Worm (Caenorhabditis elegans) whole organism, mixed stage, embryonic: ENCODE data around the gene srw-10.

Source experiments
- bed-3 ChIP-seq: fragments of 200-800 bp; sonication (Bioruptor generic); optimal IDR thresholded peaks from 3 replicates; lab custom pipeline; 2018; ENCODE audit warnings: mild to moderate bottlenecking, missing genetic modification characterization, moderate library complexity, missing compliant biosample characterization
- ceh-43 ChIP-seq: fragments of 200-800 bp; sonication (Bioruptor generic); optimal IDR thresholded peaks from 2 replicates; lab custom pipeline; 2018; ENCODE audit warnings: mild to moderate bottlenecking, missing genetic modification characterization, moderate library complexity, missing compliant biosample characterization
- ces-1 ChIP-seq: fragments of 150-350 bp; optimal IDR thresholded peaks from 2 replicates; lab custom pipeline; 2014; ENCODE audit warnings: missing biosample characterization, missing genetic modification reagents, missing genetic modification characterization
- cnd-1 ChIP-seq: fragments of 200-800 bp; sonication (Bioruptor generic); optimal IDR thresholded peaks from 2 replicates; lab custom pipeline; 2018; ENCODE audit warnings: mild to moderate bottlenecking, missing genetic modification characterization, missing compliant biosample characterization
- drap-1 ChIP-seq: fragments of 200-800 bp; sonication (Bioruptor generic); optimal IDR thresholded peaks from 3 replicates; lab custom pipeline; 2018; ENCODE audit warnings: mild to moderate bottlenecking, missing genetic modification characterization, missing compliant biosample characterization
- elt-1 ChIP-seq: sonication (generic microtip); optimal IDR thresholded peaks from 2 replicates; lab custom pipeline; 2017; ENCODE audit warnings: missing genetic modification characterization, mild to moderate bottlenecking, missing compliant biosample characterization, antibody characterized with exemption, moderate library complexity, borderline replicate concordance; ENCODE audit not compliant: insufficient read depth
- hlh-1 ChIP-seq: fragments of 150-350 bp; optimal IDR thresholded peaks from 2 replicates; lab custom pipeline; 2014; ENCODE audit warnings: missing biosample characterization, missing genetic modification reagents, missing genetic modification characterization
- nhr-12 ChIP-seq: fragments of 150-350 bp; optimal IDR thresholded peaks from 2 replicates; lab custom pipeline; 2014; ENCODE audit warnings: missing biosample characterization, missing genetic modification characterization
- nhr-237 ChIP-seq: fragments of 150-350 bp; optimal IDR thresholded peaks from 2 replicates; lab custom pipeline; 2014; ENCODE audit warnings: missing biosample characterization, missing genetic modification characterization
- nhr-28 ChIP-seq: fragments of 150-350 bp; optimal IDR thresholded peaks from 2 replicates; lab custom pipeline; 2014; ENCODE audit warnings: missing biosample characterization, missing genetic modification characterization
- nhr-76 ChIP-seq: sonication (generic microtip); optimal IDR thresholded peaks from 2 replicates; lab custom pipeline; 2017; ENCODE audit warnings: missing biosample characterization, missing genetic modification characterization
- unc-62 ChIP-seq: fragments of 150-350 bp; optimal IDR thresholded peaks from 2 replicates; lab custom pipeline; 2014; ENCODE audit warnings: missing biosample characterization, missing genetic modification reagents, missing genetic modification characterization
- ztf-11 ChIP-seq: fragments of 150-350 bp; optimal IDR thresholded peaks from 2 replicates; lab custom pipeline; 2014; ENCODE audit warnings: missing biosample characterization, missing genetic modification characterization

DNA sequence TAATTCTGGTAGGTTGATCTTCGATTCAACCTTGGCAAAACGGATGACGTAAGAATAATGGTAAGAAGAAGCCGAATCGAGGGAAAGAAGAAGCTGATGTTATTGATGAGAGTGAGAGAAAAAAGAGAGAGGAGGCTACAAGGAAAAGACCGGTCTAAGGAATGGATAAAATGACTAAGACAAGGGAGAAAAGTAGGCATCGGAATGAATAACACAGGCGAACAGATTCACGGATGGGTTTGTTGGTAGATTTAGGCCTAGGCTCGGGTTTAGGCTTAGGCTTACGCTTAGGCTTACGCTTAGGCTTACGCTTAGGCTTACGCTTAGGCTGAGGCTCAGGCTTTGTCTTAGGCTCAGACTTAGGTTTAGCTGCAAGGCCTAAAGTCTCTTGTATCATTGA is 43.3 kb downstream of the srw-10 start, which contains the start of gene agmo-1:
- TF ChIP-seq nhr-237 (tag; lab: Kevin White, UChicago) = no peak
- TF ChIP-seq ceh-43 (GFP tag; lab: Kevin White, UChicago) = no peak
- no peak for TF ChIP-seq unc-62
- no peak for TF ChIP-seq nhr-76 (tag; lab: Kevin White, UChicago)
- TF ChIP-seq hlh-1 (tag; lab: Kevin White, UChicago) = no peak
- no peak for TF ChIP-seq elt-1
- TF ChIP-seq ztf-11 = no peak
- TF ChIP-seq nhr-12 (tag; lab: Kevin White, UChicago) = no peak
- no peak for TF ChIP-seq cnd-1 (tag; lab: Kevin White, UChicago)
- no peak for TF ChIP-seq nhr-28
- TF ChIP-seq bed-3 (GFP tag; lab: Kevin White, UChicago) = no peak
- no peak for TF ChIP-seq ces-1 (GFP tag; lab: Kevin White, UChicago)
- no peak for TF ChIP-seq drap-1 (GFP tag; lab: Kevin White, UChicago)
